Worm (Caenorhabditis elegans): ENCODE data around the gene Y37E11B.5.

DNA sequence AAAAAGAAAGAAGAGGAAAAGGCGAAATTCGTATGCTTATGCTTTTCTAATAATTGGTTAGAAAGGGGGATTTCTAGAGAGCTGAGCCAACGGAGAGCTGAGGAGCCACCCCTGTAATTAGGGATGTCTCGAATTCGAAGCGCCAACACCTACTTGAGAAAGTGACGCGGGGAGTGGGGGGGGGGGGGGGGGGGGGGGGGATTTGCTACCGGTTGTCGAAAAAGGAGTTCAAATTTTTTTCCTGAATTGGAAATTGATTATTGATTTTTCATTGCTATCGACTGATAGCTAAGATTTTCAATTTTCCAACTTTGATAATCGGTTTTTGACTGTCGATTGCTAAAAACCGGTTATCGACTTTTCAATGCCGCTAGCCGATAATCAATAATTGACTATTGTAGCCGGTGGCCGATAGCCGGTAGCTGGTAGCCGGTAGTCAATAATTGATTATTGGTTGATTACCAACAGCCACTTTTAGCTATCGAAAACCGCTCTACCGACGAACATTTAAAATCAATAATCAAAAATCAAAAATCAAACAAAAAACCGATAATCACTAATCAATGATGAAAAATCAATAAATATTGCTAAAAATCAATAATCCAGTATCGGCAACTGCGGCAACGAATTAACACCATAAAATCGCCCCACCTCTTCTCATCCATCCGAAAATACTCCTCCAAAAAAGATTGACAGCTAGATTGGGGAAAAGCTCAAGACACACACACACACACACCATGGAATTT is 30.7 kb upstream of the Y37E11B.5 start:
- TF ChIP-seq T22C8.4 (GFP tag; IDR thresholded peaks at IDR 0.05) (peak; percentile 46; the same call in 1 of the 2 replicates), ztf-29 (GFP tag; IDR thresholded peaks at IDR 0.05) (no peak), klf-2 (GFP tag; conservative IDR thresholded peaks at IDR 0.05) (no peak), flt-1 (GFP tag; IDR thresholded peaks at IDR 0.05) (no peak)
